Fruit fly (Drosophila melanogaster): ENCODE data around the gene ncd.

dm6 chr3R:29777213-29777612, 29.7 kb downstream of the ncd start:
- TF ChIP-seq CG14655 (GFP tag; optimal IDR thresholded peaks at IDR 0.05): no peak
- no peak for TF ChIP-seq CG15710 (tag; optimal IDR thresholded peaks at IDR 0.05)
- no peak for TF ChIP-seq rn (GFP tag; IDR thresholded peaks at IDR 0.05)
